Fruit fly (Drosophila melanogaster) whole organism, wandering third instar larva: ENCODE measurements around the gene CG15005.

Source experiments
- Myc ChIP-seq: fragments of >200 bp; optimal IDR thresholded peaks from 2 replicates; lab custom pipeline; 2017
- fru ChIP-seq: fragments of 200-800 bp; sonication (Bioruptor generic); optimal IDR thresholded peaks from 3 replicates; lab custom pipeline; 2016; ENCODE audit warnings: missing biosample characterization, mild to moderate bottlenecking, missing genetic modification characterization
- lola ChIP-seq: fragments of >200 bp; optimal IDR thresholded peaks from 2 replicates; lab custom pipeline; 2017; ENCODE audit warnings: missing biosample characterization, missing genetic modification characterization
- usp ChIP-seq: fragments of >200 bp; optimal IDR thresholded peaks from 2 replicates; lab custom pipeline; 2017; ENCODE audit warnings: missing biosample characterization, missing genetic modification characterization

DNA sequence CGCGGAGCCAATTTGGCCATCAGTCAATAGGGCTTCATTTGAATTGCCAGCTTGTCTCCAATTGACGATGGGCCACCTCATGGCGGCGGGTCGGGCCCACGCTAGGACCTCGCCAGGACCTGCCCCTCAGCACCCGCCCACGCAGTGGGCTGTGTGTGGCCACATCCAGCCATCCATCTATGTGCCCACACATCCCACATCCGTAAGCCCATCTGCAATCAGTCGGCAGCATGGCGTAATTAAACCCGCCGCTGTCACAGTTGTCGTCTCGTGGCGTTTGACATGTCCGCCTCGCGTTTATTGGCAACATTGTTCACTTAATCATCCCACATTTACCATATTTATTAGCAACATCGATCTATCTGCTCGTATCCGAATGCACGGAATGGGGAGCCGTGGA is 34.1 kb upstream of the CG15005 start:
- TF ChIP-seq fru (no peak), lola (GFP tag; lab: Kevin White, UChicago) (no peak), Myc (lab: Kevin White, UChicago) (no peak), usp (no peak)
